Worm (Caenorhabditis elegans) whole organism, young adult: ENCODE data around the gene F16F9.3.

Source experiments
- C06A6.2 ChIP-seq: fragments of 200-800 bp; sonication (Bioruptor generic); conservative IDR thresholded peaks from 2 replicates; pipeline ENCODE4 v1.3.6; 2022; ENCODE audit warnings: missing genetic modification characterization, missing compliant biosample characterization
- Y95B8A.8 ChIP-seq: fragments of 200-800 bp; sonication (Bioruptor generic); IDR thresholded peaks from 2 replicates; pipeline ENCODE4 v1.3.6; 2022; ENCODE audit warnings: missing genetic modification reagents, missing genetic modification characterization, missing compliant biosample characterization
- akir-1 ChIP-seq: fragments of 200-800 bp; sonication (Bioruptor generic); optimal IDR thresholded peaks from 2 replicates; lab custom pipeline; 2018; ENCODE audit warnings: mild to moderate bottlenecking, missing genetic modification characterization, moderate library complexity, missing compliant biosample characterization
- ama-1 ChIP-seq, 3 experiments: fragments of 150-350 bp in 1 of 3; sonication (generic microtip) in 2 of 3; optimal IDR thresholded peaks; 2 replicates each; lab custom pipeline; 2014 to 2018; ENCODE audit warnings: missing biosample characterization in 2 of 3, missing genetic modification characterization in 2 of 3, missing genetic modification reagents in 2 of 3
- attf-5 ChIP-seq: fragments of 200-800 bp; sonication (Bioruptor generic); optimal IDR thresholded peaks from 2 replicates; lab custom pipeline; 2018; ENCODE audit warnings: mild to moderate bottlenecking, missing genetic modification characterization, missing compliant biosample characterization
- bed-1 ChIP-seq: fragments of 200-800 bp; sonication (Bioruptor generic); IDR thresholded peaks from 2 replicates; pipeline ENCODE4 v1.3.6; 2022; ENCODE audit warnings: missing genetic modification reagents, missing genetic modification characterization, missing compliant biosample characterization
- efl-1 ChIP-seq: fragments of 150-350 bp; optimal IDR thresholded peaks from 2 replicates; lab custom pipeline; 2014; ENCODE audit warnings: missing biosample characterization, missing genetic modification reagents, missing genetic modification characterization
- nfya-2 ChIP-seq: fragments of 200-800 bp; sonication (Bioruptor generic); IDR thresholded peaks from 2 replicates; pipeline ENCODE4 v1.3.6; 2022; ENCODE audit warnings: missing genetic modification reagents, missing genetic modification characterization, missing compliant biosample characterization
- pha-4 ChIP-seq: fragments of 150-350 bp; sonication (generic microtip); optimal IDR thresholded peaks from 2 replicates; lab custom pipeline; 2014; ENCODE audit warnings: missing biosample characterization, missing genetic modification reagents, missing genetic modification characterization
- snpc-4 ChIP-seq, 5 experiments: fragments of 150-350 bp in 1 of 5; sonication (generic microtip) in 4 of 5; optimal IDR thresholded peaks; 2 replicates each; lab custom pipeline; 2014 to 2018; ENCODE audit warnings: missing genetic modification characterization in 5 of 5, missing biosample characterization in 3 of 5, antibody characterized with exemption in 2 of 5, mild to moderate bottlenecking in 2 of 5, missing compliant biosample characterization in 2 of 5, missing genotype in 2 of 5, moderate library complexity in 2 of 5, missing genetic modification reagents in 1 of 5
- sptf-2 ChIP-seq: fragments of 200-800 bp; sonication (Bioruptor generic); optimal IDR thresholded peaks from 2 replicates; lab custom pipeline; 2018; ENCODE audit warnings: mild to moderate bottlenecking, missing genetic modification characterization, missing compliant biosample characterization
- xnd-1 ChIP-seq: sonication (generic microtip); optimal IDR thresholded peaks from 2 replicates; lab custom pipeline; 2016; ENCODE audit warnings: missing genotype, missing genetic modification reagents, missing genetic modification characterization, missing compliant biosample characterization
- ztf-18 ChIP-seq: sonication (generic microtip); optimal IDR thresholded peaks from 2 replicates; lab custom pipeline; 2016; ENCODE audit warnings: missing genotype, mild to moderate bottlenecking, missing genetic modification characterization, missing compliant biosample characterization

ce11 chrX:8477048-8477806 is 19.8 kb downstream of the F16F9.3 start:
- TF ChIP-seq efl-1 (GFP tag; lab: Kevin White, UChicago) (no peak), C06A6.2 (GFP tag; lab: Robert Waterston, UW) (peak; percentile 79), ama-1 (optimal IDR thresholded peaks at IDR 0.05; lab: Kevin White, UChicago) (no peak), ama-1 (GFP tag; optimal IDR thresholded peaks at IDR 0.05; lab: Kevin White, UChicago) (no peak), akir-1 (no peak), ztf-18 (no peak), nfya-2 (GFP tag; lab: Robert Waterston, UW) (no peak), Y95B8A.8 (GFP tag; lab: Robert Waterston, UW) (no peak), snpc-4 (GFP tag; optimal IDR thresholded peaks at IDR 0.05; lab: Kevin White, UChicago) (no peak), snpc-4 (tag; optimal IDR thresholded peaks at IDR 0.05; lab: Kevin White, UChicago) (peak in 1 of 4 experiments; percentile 3), sptf-2 (GFP tag; lab: Kevin White, UChicago) (no peak), attf-5 (no peak), bed-1 (no peak), pha-4 (tag; lab: Kevin White, UChicago) (no peak), xnd-1 (tag; lab: Kevin White, UChicago) (no peak)
